Fruit fly (Drosophila melanogaster): ENCODE results near the gene Wdr24.

Gene Wdr24

DNA sequence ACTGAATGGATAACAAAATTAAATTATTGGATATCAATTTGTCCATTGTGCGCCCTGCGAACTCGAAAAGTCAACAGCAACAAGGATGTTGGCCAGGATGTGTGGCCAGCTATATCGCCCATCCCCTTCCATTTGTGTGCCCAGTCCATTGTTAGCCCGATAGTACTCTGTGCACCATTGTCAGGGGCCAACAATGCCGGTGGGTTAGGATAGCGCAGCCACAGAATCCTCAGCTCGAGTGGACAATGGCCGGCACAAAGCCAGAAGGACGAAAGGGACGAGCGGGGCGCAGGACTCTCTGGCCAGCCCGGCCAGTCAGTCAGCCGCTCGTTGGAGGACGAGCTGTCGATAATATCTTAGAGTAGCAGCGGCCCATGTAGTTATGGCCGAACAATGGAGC is 47.1 kb downstream of the Wdr24 start:
- TF ChIP-seq CG9948 (tag; optimal IDR thresholded peaks at IDR 0.05) (no peak), Snoo (tag; optimal IDR thresholded peaks at IDR 0.05) (no peak), Pif1A (GFP tag; optimal IDR thresholded peaks at IDR 0.05) (no peak), CG17806 (tag; optimal IDR thresholded peaks at IDR 0.05) (no peak), CG12605 (GFP tag; IDR thresholded peaks at IDR 0.05) (no peak), EcR (GFP tag; optimal IDR thresholded peaks at IDR 0.05) (no peak), CG4496 (GFP tag; IDR thresholded peaks at IDR 0.05) (no peak), CG15710 (tag; optimal IDR thresholded peaks at IDR 0.05) (no peak), CG34367 (tag; optimal IDR thresholded peaks at IDR 0.05) (no peak), CG8301 (tag; optimal IDR thresholded peaks at IDR 0.05) (no peak), CG8159 (tag; optimal IDR thresholded peaks at IDR 0.05) (no peak), rn (GFP tag; IDR thresholded peaks at IDR 0.05) (no peak), CG13204 (GFP tag; optimal IDR thresholded peaks at IDR 0.05) (no peak), fd96Ca (GFP tag; IDR thresholded peaks at IDR 0.05) (no peak), Pif1B (GFP tag; optimal IDR thresholded peaks at IDR 0.05) (no peak), CG32121 (GFP tag; IDR thresholded peaks at IDR 0.05) (no peak), Ets98B (GFP tag; IDR thresholded peaks at IDR 0.05) (no peak), CG14655 (GFP tag; optimal IDR thresholded peaks at IDR 0.05) (no peak), CG10348 (GFP tag; IDR thresholded peaks at IDR 0.05) (no peak), gl (tag; optimal IDR thresholded peaks at IDR 0.05) (no peak)

DNA sequence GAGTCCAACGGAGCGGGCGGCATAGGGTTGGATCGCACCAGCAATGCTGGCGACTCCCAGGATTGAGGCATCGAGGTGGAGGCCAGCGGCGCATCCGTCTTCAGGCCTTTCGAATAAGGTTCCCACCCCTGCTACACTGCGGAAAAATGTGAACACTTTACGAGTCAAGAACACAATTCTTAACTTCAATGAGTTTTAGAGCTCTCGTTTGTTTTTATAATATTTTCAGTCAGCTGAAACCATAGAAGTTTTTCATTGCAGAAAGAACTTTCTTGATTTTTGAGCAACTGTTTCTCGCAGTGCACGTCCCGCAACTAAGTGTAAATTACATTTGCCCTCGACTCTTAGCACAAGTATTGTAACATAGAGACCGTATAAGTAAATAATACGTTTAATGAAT is 48.5 kb downstream of the Wdr24 start:
- TF ChIP-seq D1 (tag; optimal IDR thresholded peaks at IDR 0.05) (no peak), CG9948 (tag; optimal IDR thresholded peaks at IDR 0.05) (no peak), EcR (GFP tag; optimal IDR thresholded peaks at IDR 0.05) (no peak), CG12605 (GFP tag; IDR thresholded peaks at IDR 0.05) (no peak), CG10348 (GFP tag; IDR thresholded peaks at IDR 0.05) (no peak), CG8301 (tag; optimal IDR thresholded peaks at IDR 0.05) (no peak), CG17806 (tag; optimal IDR thresholded peaks at IDR 0.05) (no peak), CG13204 (GFP tag; optimal IDR thresholded peaks at IDR 0.05) (no peak), CG32121 (GFP tag; IDR thresholded peaks at IDR 0.05) (no peak), CG15710 (tag; optimal IDR thresholded peaks at IDR 0.05) (no peak), CG8159 (tag; optimal IDR thresholded peaks at IDR 0.05) (no peak), rn (GFP tag; IDR thresholded peaks at IDR 0.05) (no peak), Snoo (tag; optimal IDR thresholded peaks at IDR 0.05) (no peak), gl (tag; optimal IDR thresholded peaks at IDR 0.05) (no peak), Pif1A (GFP tag; optimal IDR thresholded peaks at IDR 0.05) (no peak), CG34367 (tag; optimal IDR thresholded peaks at IDR 0.05) (no peak), Pif1B (GFP tag; optimal IDR thresholded peaks at IDR 0.05) (no peak), fd96Ca (GFP tag; IDR thresholded peaks at IDR 0.05) (no peak)

DNA sequence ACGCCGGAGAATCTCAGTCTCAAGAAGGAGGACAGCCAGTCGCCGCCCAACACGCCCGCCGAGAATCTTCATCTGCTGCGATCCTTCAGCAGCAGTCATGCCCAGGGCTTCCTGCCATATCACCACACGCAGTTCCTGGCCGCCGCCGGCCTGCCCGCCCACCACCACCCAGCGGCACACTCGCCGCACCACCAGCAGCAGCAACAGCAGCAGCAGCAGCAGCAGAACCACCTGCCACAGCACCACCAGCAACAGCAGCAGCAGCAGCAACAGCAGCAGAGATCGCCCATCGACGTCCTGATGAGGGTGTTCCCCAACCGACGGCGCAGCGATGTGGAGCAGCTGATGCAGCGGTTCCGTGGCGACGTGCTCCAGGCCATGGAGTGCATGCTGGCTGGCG is 49.1 kb downstream of the Wdr24 start:
- TF ChIP-seq rn (GFP tag; IDR thresholded peaks at IDR 0.05) (no peak), CG15710 (tag; optimal IDR thresholded peaks at IDR 0.05) (no peak), CG32121 (GFP tag; IDR thresholded peaks at IDR 0.05) (no peak), CG10348 (GFP tag; IDR thresholded peaks at IDR 0.05) (no peak), D1 (tag; optimal IDR thresholded peaks at IDR 0.05) (no peak), CG12605 (GFP tag; IDR thresholded peaks at IDR 0.05) (no peak), Pif1A (GFP tag; optimal IDR thresholded peaks at IDR 0.05) (no peak), CG4496 (GFP tag; IDR thresholded peaks at IDR 0.05) (no peak), CG34367 (tag; optimal IDR thresholded peaks at IDR 0.05) (no peak), CG8159 (tag; optimal IDR thresholded peaks at IDR 0.05) (no peak), CG9948 (tag; optimal IDR thresholded peaks at IDR 0.05) (no peak), CG17806 (tag; optimal IDR thresholded peaks at IDR 0.05) (no peak), CG8301 (tag; optimal IDR thresholded peaks at IDR 0.05) (no peak), CG13204 (GFP tag; optimal IDR thresholded peaks at IDR 0.05) (no peak)

DNA sequence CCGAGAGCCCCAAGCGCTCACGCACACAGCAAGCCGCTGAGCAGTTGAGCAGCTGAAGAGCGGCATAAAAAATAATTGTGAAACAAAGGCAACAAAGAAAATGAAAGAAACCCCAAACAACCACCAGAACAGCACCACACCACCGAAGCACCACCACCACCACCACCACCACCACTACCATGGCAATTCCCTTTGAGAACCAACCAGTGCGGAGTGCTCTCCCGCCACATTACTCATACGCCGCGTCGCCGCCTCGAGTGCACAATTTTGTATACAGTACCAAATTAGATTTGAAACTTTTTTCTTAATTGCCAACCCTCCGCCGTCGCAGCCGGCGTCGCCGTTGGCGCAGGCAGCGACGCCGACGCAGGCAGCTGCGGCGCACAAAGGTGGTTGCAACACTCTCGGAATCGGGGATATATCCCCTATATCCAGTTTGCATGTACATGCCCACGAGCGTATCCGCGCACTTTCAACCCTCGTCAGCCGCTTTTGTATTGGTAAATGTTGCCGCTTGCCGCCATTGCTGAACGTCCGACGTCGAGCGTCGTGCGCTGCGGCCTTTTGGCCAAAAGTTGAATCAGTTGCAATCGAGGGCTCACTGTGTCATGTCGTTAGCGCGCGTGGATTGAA is 52.8 kb downstream of the Wdr24 start, which contains the start of gene dmrt99B:
Gene dmrt99B, plus strand, starts transcription at position 583 of the 633 bp plus-strand sequence.
- TF ChIP-seq rn (GFP tag; IDR thresholded peaks at IDR 0.05) (no peak), Snoo (tag; optimal IDR thresholded peaks at IDR 0.05) (no peak), Ets98B (GFP tag; IDR thresholded peaks at IDR 0.05) (no peak), gl (tag; optimal IDR thresholded peaks at IDR 0.05) (no peak), CG15710 (tag; optimal IDR thresholded peaks at IDR 0.05) (no peak), CG34367 (tag; optimal IDR thresholded peaks at IDR 0.05) (no peak), Pif1A (GFP tag; optimal IDR thresholded peaks at IDR 0.05) (no peak), CG12605 (GFP tag; IDR thresholded peaks at IDR 0.05) (no peak), CG4496 (GFP tag; IDR thresholded peaks at IDR 0.05) (no peak), CG8301 (tag; optimal IDR thresholded peaks at IDR 0.05) (no peak), D1 (tag; optimal IDR thresholded peaks at IDR 0.05) (no peak), CG10348 (GFP tag; IDR thresholded peaks at IDR 0.05) (no peak), CG13204 (GFP tag; optimal IDR thresholded peaks at IDR 0.05) (no peak), CG17806 (tag; optimal IDR thresholded peaks at IDR 0.05) (no peak), fd96Ca (GFP tag; IDR thresholded peaks at IDR 0.05) (no peak), Pif1B (GFP tag; optimal IDR thresholded peaks at IDR 0.05) (no peak)
